Worm (Caenorhabditis elegans) whole organism, L4 larva: ENCODE data around the gene ccep-135.

Source experiments
- D1046.2 ChIP-seq: fragments of 200-800 bp; sonication (Bioruptor generic); IDR thresholded peaks from 2 replicates; pipeline ENCODE4 v1.3.6; 2022; ENCODE audit warnings: missing genetic modification characterization, missing compliant biosample characterization
- F26F4.8 ChIP-seq: fragments of 200-800 bp; sonication (Bioruptor generic); conservative IDR thresholded peaks from 2 replicates; pipeline ENCODE4 v1.3.6; 2022; ENCODE audit warnings: missing genetic modification characterization, missing compliant biosample characterization
- F44E2.7 ChIP-seq: fragments of 200-800 bp; sonication (Bioruptor generic); IDR thresholded peaks from 2 replicates; pipeline ENCODE4 v2.1.2; 2022; ENCODE audit warnings: missing genetic modification characterization, missing compliant biosample characterization
- F49E8.2 ChIP-seq: sonication (generic microtip); optimal IDR thresholded peaks from 2 replicates; lab custom pipeline; 2016; ENCODE audit warnings: missing compliant biosample characterization, mild to moderate bottlenecking, missing genetic modification characterization, borderline replicate concordance
- T20F7.1 ChIP-seq: fragments of 200-800 bp; sonication (Bioruptor generic); optimal IDR thresholded peaks from 2 replicates; lab custom pipeline; 2018; ENCODE audit warnings: mild to moderate bottlenecking, missing genetic modification characterization, missing compliant biosample characterization
- Y105C5A.15 ChIP-seq: fragments of 200-800 bp; sonication (Bioruptor generic); IDR thresholded peaks from 2 replicates; pipeline ENCODE4 v1.3.6; 2022; ENCODE audit warnings: missing genetic modification characterization, missing compliant biosample characterization
- Y48G9A.11 ChIP-seq: fragments of 200-800 bp; sonication (Bioruptor generic); IDR thresholded peaks from 2 replicates; pipeline ENCODE4 v1.3.6; 2022; ENCODE audit warnings: missing genetic modification reagents, missing genetic modification characterization, missing compliant biosample characterization
- Y5F2A.4 ChIP-seq: fragments of 200-800 bp; sonication (Bioruptor generic); optimal IDR thresholded peaks from 2 replicates; lab custom pipeline; 2018; ENCODE audit warnings: mild to moderate bottlenecking, missing genetic modification characterization, missing compliant biosample characterization
- ZK546.5 ChIP-seq, 2 experiments: sonication (generic microtip); optimal IDR thresholded peaks; 2 replicates each; lab custom pipeline; 2017; ENCODE audit warnings: missing biosample characterization in 2 of 2, missing genetic modification characterization in 2 of 2
- aly-2 ChIP-seq: sonication (generic microtip); optimal IDR thresholded peaks from 2 replicates; lab custom pipeline; 2018; ENCODE audit warnings: missing biosample characterization, missing genetic modification characterization
- ama-1 ChIP-seq: fragments of 150-350 bp; optimal IDR thresholded peaks from 2 replicates; lab custom pipeline; 2014; ENCODE audit warnings: inconsistent platforms, mixed read lengths
- arid-1 ChIP-seq: fragments of 200-800 bp; sonication (Bioruptor generic); conservative IDR thresholded peaks from 2 replicates; pipeline ENCODE4 v1.3.6; 2022; ENCODE audit warnings: missing genetic modification reagents, missing genetic modification characterization, missing compliant biosample characterization
- ceh-82 ChIP-seq: sonication (generic microtip); optimal IDR thresholded peaks from 2 replicates; lab custom pipeline; 2017; ENCODE audit warnings: missing biosample characterization, missing genetic modification characterization
- ces-1 ChIP-seq: fragments of 150-350 bp; sonication (generic microtip); optimal IDR thresholded peaks from 4 replicates; lab custom pipeline; 2014; ENCODE audit warnings: missing biosample characterization, missing genetic modification reagents, missing genetic modification characterization
- ctbp-1 ChIP-seq: fragments of 200-800 bp; sonication (Bioruptor generic); IDR thresholded peaks from 2 replicates; pipeline ENCODE4 v1.3.6; 2022; ENCODE audit warnings: missing genetic modification reagents, missing genetic modification characterization, missing compliant biosample characterization
- dmd-8 ChIP-seq: fragments of 200-800 bp; sonication (Bioruptor generic); IDR thresholded peaks from 2 replicates; pipeline ENCODE4 v1.3.6; 2022; ENCODE audit warnings: missing genetic modification characterization, missing compliant biosample characterization
- dpl-1 ChIP-seq: fragments of 150-350 bp; optimal IDR thresholded peaks from 2 replicates; lab custom pipeline; 2014; ENCODE audit warnings: missing biosample characterization, missing genetic modification reagents, missing genetic modification characterization
- duxl-1 ChIP-seq: sonication (generic microtip); optimal IDR thresholded peaks from 2 replicates; lab custom pipeline; 2016; ENCODE audit warnings: mild to moderate bottlenecking, missing genetic modification characterization, moderate library complexity, missing compliant biosample characterization; ENCODE audit not compliant: poor library complexity
- egl-27 ChIP-seq: sonication (generic microtip); optimal IDR thresholded peaks from 3 replicates; lab custom pipeline; 2017; ENCODE audit warnings: missing biosample characterization, missing genetic modification reagents, missing genetic modification characterization
- egl-43 ChIP-seq: fragments of 200-800 bp; sonication (Bioruptor generic); IDR thresholded peaks from 2 replicates; pipeline ENCODE4 v1.3.6; 2022; ENCODE audit warnings: missing genetic modification reagents, missing genetic modification characterization, missing compliant biosample characterization
- fkh-10 ChIP-seq: fragments of 150-350 bp; optimal IDR thresholded peaks from 2 replicates; lab custom pipeline; 2014; ENCODE audit warnings: missing biosample characterization, missing genetic modification reagents, missing genetic modification characterization
- lin-1 ChIP-seq: fragments of 200-800 bp; sonication (Bioruptor generic); IDR thresholded peaks from 2 replicates; pipeline ENCODE4 v1.3.6; 2022; ENCODE audit warnings: missing genetic modification reagents, missing genetic modification characterization, missing compliant biosample characterization
- lin-13 ChIP-seq: fragments of 150-350 bp; optimal IDR thresholded peaks from 2 replicates; lab custom pipeline; 2014; ENCODE audit warnings: missing biosample characterization, missing genetic modification reagents, missing genetic modification characterization
- lin-38 ChIP-seq: fragments of 200-800 bp; sonication (Bioruptor generic); IDR thresholded peaks from 2 replicates; pipeline ENCODE4 v1.3.6; 2022; ENCODE audit warnings: missing genetic modification reagents, missing genetic modification characterization, missing compliant biosample characterization
- lin-39 ChIP-seq: fragments of 150-350 bp; optimal IDR thresholded peaks from 2 replicates; lab custom pipeline; 2014; ENCODE audit warnings: missing biosample characterization, missing genetic modification reagents, missing genetic modification characterization
- lsy-2 ChIP-seq, 2 experiments: fragments of 150-350 bp in 1 of 2; sonication (generic microtip) in 1 of 2; optimal IDR thresholded peaks; 2 replicates each; lab custom pipeline; 2014 to 2017; ENCODE audit warnings: missing biosample characterization in 2 of 2, missing genetic modification characterization in 2 of 2
- madf-5 ChIP-seq, 2 experiments: fragments of 200-800 bp; sonication (Bioruptor generic); IDR thresholded peaks; 2 replicates each; pipeline ENCODE4 v1.3.6; 2022; ENCODE audit warnings: missing compliant biosample characterization in 2 of 2, missing genetic modification characterization in 2 of 2
- mes-2 ChIP-seq: sonication (generic microtip); optimal IDR thresholded peaks from 2 replicates; lab custom pipeline; 2016; ENCODE audit warnings: missing genotype, mild to moderate bottlenecking, missing genetic modification characterization, missing compliant biosample characterization; ENCODE audit not compliant: poor library complexity, severe bottlenecking
- nhr-111 ChIP-seq: fragments of 200-800 bp; sonication (Bioruptor generic); optimal IDR thresholded peaks from 2 replicates; lab custom pipeline; 2018; ENCODE audit warnings: mild to moderate bottlenecking, missing genetic modification characterization, missing compliant biosample characterization
- nhr-28 ChIP-seq: fragments of 150-350 bp; optimal IDR thresholded peaks from 2 replicates; lab custom pipeline; 2014; ENCODE audit warnings: missing biosample characterization, missing genetic modification characterization
- nhr-42 ChIP-seq: fragments of 200-800 bp; sonication (Bioruptor generic); IDR thresholded peaks from 2 replicates; pipeline ENCODE4 v1.3.6; 2022; ENCODE audit warnings: missing genetic modification characterization, missing compliant biosample characterization
- nhr-77 ChIP-seq: fragments of 150-350 bp; optimal IDR thresholded peaks from 2 replicates; lab custom pipeline; 2014; ENCODE audit warnings: missing biosample characterization, missing genetic modification characterization
- pha-4 ChIP-seq, 2 experiments: fragments of 150-350 bp in 1 of 2; fragments of 200-800 bp in 1 of 2; sonication (Bioruptor generic) in 1 of 2; IDR thresholded peaks in 1 of 2; optimal IDR thresholded peaks in 1 of 2; 2 replicates each; pipeline versions ENCODE4 v1.3.6 to Lab custom; 2014 to 2022; ENCODE audit warnings: missing genetic modification characterization in 2 of 2, missing genetic modification reagents in 2 of 2, missing biosample characterization in 1 of 2, missing compliant biosample characterization in 1 of 2
- php-3 ChIP-seq: fragments of 200-800 bp; sonication (Bioruptor generic); IDR thresholded peaks from 2 replicates; pipeline ENCODE4 v1.3.6; 2022; ENCODE audit warnings: missing genetic modification reagents, missing genetic modification characterization, missing compliant biosample characterization
- pqm-1 ChIP-seq: sonication (generic microtip); optimal IDR thresholded peaks from 2 replicates; lab custom pipeline; 2017; ENCODE audit warnings: missing biosample characterization, missing genetic modification characterization
- rbr-2 ChIP-seq: sonication (generic microtip); optimal IDR thresholded peaks from 2 replicates; lab custom pipeline; 2016; ENCODE audit warnings: missing genotype, missing genetic modification characterization, missing compliant biosample characterization
- saeg-2 ChIP-seq: fragments of 200-800 bp; sonication (Bioruptor generic); IDR thresholded peaks from 2 replicates; pipeline ENCODE4 v1.3.6; 2022; ENCODE audit warnings: missing genetic modification reagents, missing genetic modification characterization, missing compliant biosample characterization
- snpc-4 ChIP-seq: fragments of 150-350 bp; optimal IDR thresholded peaks from 2 replicates; lab custom pipeline; 2014; ENCODE audit warnings: missing biosample characterization, missing genetic modification characterization
- spr-1 ChIP-seq: sonication (generic microtip); optimal IDR thresholded peaks from 2 replicates; lab custom pipeline; 2016; ENCODE audit warnings: mild to moderate bottlenecking, missing genetic modification characterization, missing compliant biosample characterization
- spr-3 ChIP-seq: fragments of 200-800 bp; sonication (Bioruptor generic); optimal IDR thresholded peaks from 2 replicates; lab custom pipeline; 2018; ENCODE audit warnings: mild to moderate bottlenecking, missing genetic modification characterization, missing compliant biosample characterization
- tra-1 ChIP-seq: fragments of 200-800 bp; sonication (Bioruptor generic); IDR thresholded peaks from 2 replicates; pipeline ENCODE4 v1.3.6; 2022; ENCODE audit warnings: missing genetic modification reagents, missing genetic modification characterization, missing compliant biosample characterization
- vab-7 ChIP-seq: fragments of 200-800 bp; sonication (Bioruptor generic); IDR thresholded peaks from 2 replicates; pipeline ENCODE4 v1.3.6; 2022; ENCODE audit warnings: missing genetic modification reagents, missing genetic modification characterization, missing compliant biosample characterization
- zag-1 ChIP-seq: fragments of 150-350 bp; optimal IDR thresholded peaks from 2 replicates; lab custom pipeline; 2014; ENCODE audit warnings: missing biosample characterization, missing genetic modification characterization
- zip-2 ChIP-seq: fragments of 150-350 bp; optimal IDR thresholded peaks from 2 replicates; lab custom pipeline; 2014; ENCODE audit warnings: missing biosample characterization, missing genetic modification characterization

The ccep-135 gene

DNA sequence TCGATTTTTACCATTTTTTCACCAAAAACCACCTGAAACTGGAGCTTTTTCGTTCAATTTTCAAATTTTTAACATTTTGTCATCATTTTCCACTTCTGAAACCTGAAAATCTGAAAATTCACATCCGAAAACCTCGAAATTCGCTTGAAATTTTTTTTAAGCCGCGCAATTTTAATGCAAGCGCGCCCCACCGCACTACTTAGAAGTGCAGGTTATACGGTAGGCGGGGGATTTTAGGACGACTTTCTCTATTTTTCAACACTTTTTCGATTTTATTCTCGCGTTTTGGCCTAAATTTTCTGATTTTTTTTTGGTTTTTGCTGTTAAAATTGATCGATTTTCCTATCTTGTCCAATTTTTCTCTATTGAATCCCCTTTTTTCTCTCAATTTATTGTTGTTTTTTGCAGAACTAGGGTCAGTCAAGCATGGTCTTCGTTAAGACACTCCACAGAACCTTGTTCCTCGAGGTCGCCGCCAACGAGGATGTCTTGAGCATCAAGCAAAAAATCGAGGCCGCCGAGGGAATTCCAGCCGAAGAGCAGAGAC is 23.7 kb upstream of the ccep-135 start, which contains the start of gene ubl-1 (continued):
- TF ChIP-seq Y48G9A.11 (GFP tag; lab: Robert Waterston, UW) (peak; percentile 61; the same call in 1 of the 2 replicates), lin-13 (GFP tag; lab: Kevin White, UChicago) (peak; percentile 90), madf-5 (GFP tag; IDR thresholded peaks at IDR 0.05; lab: Robert Waterston, UW) (no peak), nhr-77 (tag; lab: Kevin White, UChicago) (peak; percentile 88), dpl-1 (GFP tag; lab: Kevin White, UChicago) (peak; percentile 84), ama-1 (lab: Kevin White, UChicago) (peak; percentile 31), zip-2 (tag; lab: Kevin White, UChicago) (peak; percentile 19), nhr-42 (no peak), lsy-2 (tag; optimal IDR thresholded peaks at IDR 0.05; lab: Kevin White, UChicago) (peak; percentile 94 to 99), lin-39 (no peak), zag-1 (tag; lab: Kevin White, UChicago) (peak; percentile 23), egl-43 (GFP tag; lab: Robert Waterston, UW) (no peak), ces-1 (no peak), spr-3 (GFP tag; lab: Kevin White, UChicago) (no peak), F26F4.8 (GFP tag; lab: Robert Waterston, UW) (no peak), lin-1 (GFP tag; lab: Robert Waterston, UW) (no peak), fkh-10 (GFP tag; lab: Kevin White, UChicago) (peak; percentile 90), arid-1 (GFP tag; lab: Robert Waterston, UW) (peak; percentile 34; the same call in 1 of the 2 replicates), nhr-28 (tag; lab: Kevin White, UChicago) (peak; percentile 69), Y105C5A.15 (GFP tag; lab: Robert Waterston, UW) (no peak)
- TF ChIP-seq, all 104 proteins: peak for 37

DNA sequence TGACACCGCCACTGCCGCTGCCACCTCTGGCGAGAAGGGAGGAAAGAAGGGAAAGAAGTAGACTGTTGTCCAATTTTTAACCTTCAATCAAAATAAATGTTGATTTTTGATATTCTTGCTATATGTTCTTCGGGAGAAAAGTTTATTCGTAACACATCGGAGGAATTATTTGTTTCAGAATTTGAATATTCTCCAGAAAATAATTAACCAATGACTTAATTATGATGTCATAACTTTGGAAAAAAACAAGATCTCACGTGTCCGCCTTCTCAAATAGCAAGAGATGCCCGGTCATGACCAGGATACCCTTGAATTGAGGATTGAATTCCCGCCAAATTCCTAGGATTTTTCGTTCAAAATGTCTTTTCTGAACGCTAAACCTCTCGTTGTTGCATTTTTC is 22.6 kb upstream of the ccep-135 start:
- TF ChIP-seq dmd-8 (GFP tag; lab: Robert Waterston, UW) (0 out of 2 replicates have a peak, but pooled peaks have one; percentile 17), duxl-1 (no peak), mes-2 (tag; lab: Kevin White, UChicago) (no peak), Y48G9A.11 (GFP tag; lab: Robert Waterston, UW) (peak; percentile 85), arid-1 (GFP tag; lab: Robert Waterston, UW) (peak; percentile 55; the same call in 1 of the 2 replicates), tra-1 (GFP tag; lab: Robert Waterston, UW) (0 out of 2 replicates have a peak, but pooled peaks have one; percentile 22), lin-38 (GFP tag; lab: Robert Waterston, UW) (peak; percentile 80), F49E8.2 (tag; lab: Kevin White, UChicago) (peak; percentile 55), ctbp-1 (GFP tag; lab: Robert Waterston, UW) (0 out of 2 replicates have a peak, but pooled peaks have one; percentile 34), ama-1 (lab: Kevin White, UChicago) (peak; percentile 30), D1046.2 (0 out of 2 replicates have a peak, but pooled peaks have one; percentile 64)

DNA sequence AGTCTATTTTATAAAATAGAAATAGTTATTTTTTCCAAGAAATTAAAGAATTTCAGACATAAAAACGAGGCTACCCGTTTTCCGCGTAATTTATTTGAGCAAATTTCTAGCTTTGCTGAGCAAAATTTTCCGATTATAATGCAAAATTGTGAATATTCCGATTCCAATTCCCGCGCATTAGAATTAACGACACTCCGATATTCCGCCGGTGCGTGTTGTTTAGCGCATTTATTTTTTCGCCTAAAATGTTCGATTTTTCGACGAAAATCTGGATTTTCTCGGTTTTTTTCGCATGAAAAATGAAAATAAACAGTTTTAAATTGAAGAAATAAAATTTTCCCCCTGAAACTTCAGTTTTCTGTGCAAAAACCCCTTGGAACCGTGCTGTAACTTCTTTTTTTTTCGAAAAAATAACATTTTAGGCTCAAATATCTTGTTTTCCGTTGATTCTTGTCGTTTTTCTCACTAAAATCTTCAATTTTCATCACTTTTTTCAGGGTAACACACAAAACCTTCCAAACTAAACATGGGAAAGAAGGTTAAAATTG is 21.6 kb upstream of the ccep-135 start, which contains the start of gene H06I04.3:
TSS of gene H06I04.3 (plus strand) at position 498 of the 548 bp plus-strand sequence.
- TF ChIP-seq php-3 (GFP tag; lab: Robert Waterston, UW) (no peak), lsy-2 (tag; optimal IDR thresholded peaks at IDR 0.05; lab: Kevin White, UChicago) (peak in 1 of 2 experiments; percentile 64), Y48G9A.11 (GFP tag; lab: Robert Waterston, UW) (peak; percentile 88), ceh-82 (tag; lab: Kevin White, UChicago) (no peak), lin-38 (GFP tag; lab: Robert Waterston, UW) (peak; percentile 55), vab-7 (GFP tag; lab: Robert Waterston, UW) (no peak), T20F7.1 (GFP tag; lab: Kevin White, UChicago) (peak; percentile 95), egl-27 (no peak), saeg-2 (GFP tag; lab: Robert Waterston, UW) (no peak), nhr-111 (GFP tag; lab: Kevin White, UChicago) (no peak), F26F4.8 (GFP tag; lab: Robert Waterston, UW) (no peak), rbr-2 (tag; lab: Kevin White, UChicago) (no peak), F44E2.7 (no peak), pha-4 (GFP tag; IDR thresholded peaks at IDR 0.05; lab: Robert Waterston, UW) (no peak), pha-4 (tag; optimal IDR thresholded peaks at IDR 0.05; lab: Kevin White, UChicago) (no peak), nhr-77 (tag; lab: Kevin White, UChicago) (no peak), aly-2 (tag; lab: Kevin White, UChicago) (no peak), pqm-1 (tag; lab: Kevin White, UChicago) (no peak), Y5F2A.4 (GFP tag; lab: Kevin White, UChicago) (no peak), Y105C5A.15 (GFP tag; lab: Robert Waterston, UW) (no peak), snpc-4 (tag; lab: Kevin White, UChicago) (no peak), spr-3 (GFP tag; lab: Kevin White, UChicago) (no peak), spr-1 (no peak), egl-43 (GFP tag; lab: Robert Waterston, UW) (no peak), fkh-10 (GFP tag; lab: Kevin White, UChicago) (no peak), lin-39 (no peak), ZK546.5 (tag; optimal IDR thresholded peaks at IDR 0.05; lab: Kevin White, UChicago) (no peak), tra-1 (GFP tag; lab: Robert Waterston, UW) (no peak)
